Worm (Caenorhabditis elegans) whole organism, midembryonic: ENCODE results near the gene Y45F10C.6.

Source experiments
- T22C8.4 ChIP-seq: fragments of 200-800 bp; sonication (Bioruptor generic); IDR thresholded peaks from 2 replicates; pipeline ENCODE4 v1.3.6; 2022; ENCODE audit warnings: missing genetic modification characterization, missing compliant biosample characterization
- cog-1 ChIP-seq: sonication (generic microtip); optimal IDR thresholded peaks from 2 replicates; lab custom pipeline; 2016; ENCODE audit warnings: missing genetic modification characterization, missing compliant biosample characterization
- flt-1 ChIP-seq: fragments of 200-800 bp; sonication (Bioruptor generic); IDR thresholded peaks from 2 replicates; pipeline ENCODE4 v1.3.6; 2022; ENCODE audit warnings: missing genetic modification characterization, missing compliant biosample characterization
- klf-2 ChIP-seq: fragments of 200-800 bp; sonication (Bioruptor generic); conservative IDR thresholded peaks from 2 replicates; pipeline ENCODE4 v1.3.6; 2022; ENCODE audit warnings: missing genetic modification reagents, missing genetic modification characterization, missing compliant biosample characterization
- med-1 ChIP-seq: sonication (generic microtip); optimal IDR thresholded peaks from 2 replicates; lab custom pipeline; 2017; ENCODE audit warnings: missing genetic modification characterization, mild to moderate bottlenecking, missing compliant biosample characterization, antibody characterized with exemption, missing genetic modification reagents; ENCODE audit not compliant: insufficient read depth
- ref-1 ChIP-seq: fragments of 200-800 bp; sonication (Bioruptor generic); conservative IDR thresholded peaks from 2 replicates; pipeline ENCODE4 v1.3.6; 2022; ENCODE audit warnings: missing genetic modification reagents, missing genetic modification characterization, missing compliant biosample characterization
- tab-1 ChIP-seq: fragments of 200-800 bp; sonication (Bioruptor generic); IDR thresholded peaks from 2 replicates; pipeline ENCODE4 v1.3.6; 2022; ENCODE audit warnings: missing genetic modification characterization, missing compliant biosample characterization
- ztf-23 ChIP-seq: fragments of 200-800 bp; sonication (Bioruptor generic); IDR thresholded peaks from 2 replicates; pipeline ENCODE4 v1.3.6; 2022; ENCODE audit warnings: missing genetic modification reagents, missing genetic modification characterization, missing compliant biosample characterization
- ztf-29 ChIP-seq: fragments of 200-800 bp; sonication (Bioruptor generic); IDR thresholded peaks from 2 replicates; pipeline ENCODE4 v1.3.6; 2022; ENCODE audit warnings: missing genetic modification reagents, missing genetic modification characterization, missing compliant biosample characterization

Gene Y45F10C.6

DNA sequence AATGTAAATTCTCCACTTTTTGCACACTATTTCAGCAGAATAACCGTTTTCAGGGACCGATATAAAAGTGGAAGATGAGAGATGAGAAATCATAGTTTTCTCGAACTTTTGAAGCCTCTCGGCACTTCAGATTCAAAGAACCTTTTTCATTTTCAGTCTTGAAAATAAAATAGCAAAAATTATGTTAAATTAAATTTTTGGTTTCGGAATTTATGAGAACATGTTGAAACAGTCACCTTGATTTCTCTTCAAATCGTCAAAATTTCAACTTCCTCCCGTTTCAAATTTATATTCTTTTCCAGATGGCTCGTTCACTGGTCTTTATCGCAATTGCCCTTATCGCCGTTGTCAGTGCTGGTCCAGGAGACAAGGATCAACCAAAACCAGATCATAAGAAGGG lies 26.5 kb downstream of the Y45F10C.6 start, which contains the start of gene srlf-26:
srlf-26 (plus strand) TSS at position 301 of the 400 bp plus-strand sequence.
- TF ChIP-seq ztf-23 (GFP tag; lab: Robert Waterston, UW): no peak
- no peak for TF ChIP-seq tab-1 (GFP tag; lab: Robert Waterston, UW)
- no peak for TF ChIP-seq med-1 (GFP tag; lab: Kevin White, UChicago)
- TF ChIP-seq cog-1 (tag; lab: Kevin White, UChicago): no peak
- TF ChIP-seq ztf-29 (GFP tag; lab: Robert Waterston, UW): no peak
- TF ChIP-seq ref-1: no peak
- no peak for TF ChIP-seq flt-1 (GFP tag; lab: Robert Waterston, UW)
- no peak for TF ChIP-seq klf-2 (GFP tag; lab: Robert Waterston, UW)
- no peak for TF ChIP-seq T22C8.4

DNA sequence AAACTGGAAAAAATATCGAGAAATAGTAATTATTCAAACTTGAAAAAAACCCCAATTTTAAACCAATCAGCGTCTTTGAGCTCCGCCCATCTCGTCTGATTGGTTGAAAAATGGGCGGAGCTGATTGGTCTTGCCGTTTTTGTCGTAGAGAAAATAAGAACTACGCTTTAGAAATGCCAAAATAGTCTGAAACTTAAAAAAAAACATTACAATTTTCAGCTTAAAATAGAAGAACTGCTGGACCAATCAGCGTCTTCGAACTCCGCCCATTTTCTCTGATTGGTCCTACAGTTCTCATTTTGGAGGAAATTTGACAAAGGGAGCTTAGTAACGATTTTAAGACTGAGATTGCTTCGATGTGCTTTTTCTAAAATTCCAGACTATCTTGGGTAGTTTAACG lies 27.4 kb downstream of the Y45F10C.6 start:
- TF ChIP-seq ztf-23 (GFP tag; lab: Robert Waterston, UW) (no peak), ztf-29 (GFP tag; lab: Robert Waterston, UW) (no peak), T22C8.4 (no peak), ref-1 (no peak), med-1 (GFP tag; lab: Kevin White, UChicago) (no peak), klf-2 (GFP tag; lab: Robert Waterston, UW) (no peak), cog-1 (tag; lab: Kevin White, UChicago) (no peak), tab-1 (GFP tag; lab: Robert Waterston, UW) (no peak), flt-1 (GFP tag; lab: Robert Waterston, UW) (no peak)

DNA sequence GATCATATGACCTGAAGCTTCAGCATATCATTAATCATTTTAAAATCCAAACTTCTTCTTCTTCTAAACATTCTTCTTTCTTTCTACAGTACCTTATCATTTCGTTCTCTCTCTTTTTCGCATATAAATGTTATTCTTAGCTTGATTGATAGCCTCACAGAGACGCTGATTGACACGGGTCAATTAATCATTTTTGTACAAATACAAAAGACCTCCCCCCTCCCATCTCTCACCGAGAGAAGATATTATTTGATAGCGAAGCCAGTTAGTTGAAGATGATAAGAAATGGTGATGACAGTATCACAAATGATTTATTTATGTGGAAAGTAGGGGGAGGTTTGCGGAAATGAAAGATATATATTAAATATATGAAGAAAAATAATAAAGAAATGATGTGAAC lies 30.6 kb downstream of the Y45F10C.6 start:
- TF ChIP-seq cog-1 (tag; lab: Kevin White, UChicago) (no peak), flt-1 (GFP tag; lab: Robert Waterston, UW) (no peak), klf-2 (GFP tag; lab: Robert Waterston, UW) (no peak), tab-1 (GFP tag; lab: Robert Waterston, UW) (no peak), T22C8.4 (no peak), med-1 (GFP tag; lab: Kevin White, UChicago) (no peak), ref-1 (no peak), ztf-29 (GFP tag; lab: Robert Waterston, UW) (no peak), ztf-23 (GFP tag; lab: Robert Waterston, UW) (no peak)

DNA sequence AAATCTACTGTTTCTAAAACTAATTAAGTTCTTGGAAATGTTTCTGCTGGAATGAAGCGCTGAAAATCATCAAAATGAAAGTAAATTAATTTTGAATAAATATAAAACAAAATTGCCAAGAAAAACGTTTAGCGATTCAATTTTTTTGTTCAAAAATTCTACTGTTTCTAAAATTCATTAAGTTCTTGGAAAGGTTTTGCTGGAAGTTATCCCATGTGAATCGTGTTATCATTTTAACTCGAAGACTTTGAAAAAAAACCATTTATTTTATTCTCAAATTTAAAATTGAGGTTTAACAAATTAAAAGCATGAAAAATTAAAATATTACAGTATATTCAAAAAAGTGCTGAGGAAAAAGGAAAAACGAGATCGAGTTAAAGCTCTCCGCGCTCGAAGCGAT lies 32.7 kb downstream of the Y45F10C.6 start:
- TF ChIP-seq ref-1: no peak
- TF ChIP-seq tab-1 (GFP tag; lab: Robert Waterston, UW): no peak

DNA sequence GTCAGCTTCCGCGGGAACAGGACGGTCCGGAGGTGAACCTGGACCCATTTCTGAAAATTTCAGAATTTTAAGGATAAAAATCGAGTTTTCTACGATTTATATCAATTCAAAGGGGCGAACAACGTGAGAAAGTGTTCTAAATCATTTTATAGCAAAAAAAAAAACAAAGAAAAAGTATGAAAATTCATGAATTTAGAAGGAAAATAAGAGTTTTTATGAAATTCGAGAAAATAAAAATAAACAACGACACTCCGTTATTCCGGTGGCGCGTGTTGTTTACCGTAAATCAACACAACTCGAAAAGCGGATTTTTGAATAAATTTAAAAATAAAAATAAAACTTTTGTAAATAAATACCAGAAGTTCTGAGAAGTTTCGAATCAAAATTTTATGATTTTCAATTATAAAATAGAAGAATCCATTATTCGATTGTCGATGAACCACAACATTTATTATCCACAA lies 34.9 kb downstream of the Y45F10C.6 start, which contains the start of gene nyn-1:
nyn-1 (minus strand) TSS at position 51 of the 461 bp plus-strand sequence.
- TF ChIP-seq med-1 (GFP tag; lab: Kevin White, UChicago) (no peak), ref-1 (no peak), flt-1 (GFP tag; lab: Robert Waterston, UW) (no peak), ztf-23 (GFP tag; lab: Robert Waterston, UW) (no peak), tab-1 (GFP tag; lab: Robert Waterston, UW) (no peak), klf-2 (GFP tag; lab: Robert Waterston, UW) (no peak), ztf-29 (GFP tag; lab: Robert Waterston, UW) (no peak), cog-1 (tag; lab: Kevin White, UChicago) (no peak), T22C8.4 (no peak)

DNA sequence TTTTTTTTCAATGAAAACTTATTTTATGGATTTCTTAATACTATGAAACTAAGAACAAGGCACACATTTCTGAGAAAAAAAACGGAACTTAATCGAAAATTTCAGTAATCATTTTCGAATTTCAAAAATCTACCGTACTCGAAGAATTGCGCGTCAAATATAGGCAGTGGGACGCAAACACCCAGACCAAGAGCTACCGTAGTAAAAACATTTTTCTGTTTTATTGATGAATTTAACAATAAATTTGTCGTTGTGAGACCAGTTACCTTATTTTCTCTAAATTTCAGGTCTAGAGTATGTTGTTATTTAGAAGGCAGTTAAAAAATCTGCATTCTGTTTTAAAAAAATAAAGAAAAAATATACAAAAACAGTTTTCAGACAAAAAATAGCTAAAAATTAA lies 35.5 kb downstream of the Y45F10C.6 start:
- TF ChIP-seq ref-1: no peak
- no peak for TF ChIP-seq flt-1 (GFP tag; lab: Robert Waterston, UW)
- no peak for TF ChIP-seq klf-2 (GFP tag; lab: Robert Waterston, UW)
- no peak for TF ChIP-seq ztf-29 (GFP tag; lab: Robert Waterston, UW)
- TF ChIP-seq cog-1 (tag; lab: Kevin White, UChicago): no peak
- TF ChIP-seq med-1 (GFP tag; lab: Kevin White, UChicago): no peak
- TF ChIP-seq ztf-23 (GFP tag; lab: Robert Waterston, UW): no peak
- TF ChIP-seq tab-1 (GFP tag; lab: Robert Waterston, UW): no peak
- TF ChIP-seq T22C8.4: no peak

DNA sequence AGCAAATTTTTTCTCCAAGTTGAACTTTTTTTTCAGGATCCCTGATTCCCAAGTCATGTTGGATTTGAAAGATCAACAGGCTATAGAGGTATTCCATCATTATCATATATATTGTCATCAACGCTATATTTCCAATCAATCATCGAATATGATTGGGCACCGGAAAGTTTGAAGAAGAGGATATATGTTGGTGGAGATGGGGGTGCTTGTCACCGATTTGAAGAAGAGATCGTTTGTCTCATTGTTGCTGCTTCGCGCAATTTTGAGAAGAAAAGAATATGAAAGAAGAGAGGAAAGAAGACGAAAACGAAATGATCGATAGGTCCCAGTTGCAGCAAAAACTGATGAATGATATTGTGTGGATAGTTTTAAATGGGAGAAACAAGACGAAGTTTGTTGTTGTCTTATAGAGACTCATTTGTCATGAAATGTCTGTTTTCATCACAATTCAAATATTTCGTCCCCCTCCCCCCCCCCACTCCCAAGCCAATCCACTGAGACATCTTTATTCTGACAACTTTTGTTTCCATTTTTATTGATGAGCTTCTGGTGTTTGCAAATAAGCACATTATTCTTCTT lies 37.3 kb downstream of the Y45F10C.6 start, which contains the start of gene T23G4.2:
T23G4.2 (minus strand) TSS at position 255 of the 579 bp plus-strand sequence.
- TF ChIP-seq cog-1 (tag; lab: Kevin White, UChicago): no peak
- no peak for TF ChIP-seq tab-1 (GFP tag; lab: Robert Waterston, UW)
- TF ChIP-seq T22C8.4: no peak
- no peak for TF ChIP-seq ref-1
- TF ChIP-seq ztf-29 (GFP tag; lab: Robert Waterston, UW): no peak
- TF ChIP-seq klf-2 (GFP tag; lab: Robert Waterston, UW): no peak
- TF ChIP-seq ztf-23 (GFP tag; lab: Robert Waterston, UW): no peak

DNA sequence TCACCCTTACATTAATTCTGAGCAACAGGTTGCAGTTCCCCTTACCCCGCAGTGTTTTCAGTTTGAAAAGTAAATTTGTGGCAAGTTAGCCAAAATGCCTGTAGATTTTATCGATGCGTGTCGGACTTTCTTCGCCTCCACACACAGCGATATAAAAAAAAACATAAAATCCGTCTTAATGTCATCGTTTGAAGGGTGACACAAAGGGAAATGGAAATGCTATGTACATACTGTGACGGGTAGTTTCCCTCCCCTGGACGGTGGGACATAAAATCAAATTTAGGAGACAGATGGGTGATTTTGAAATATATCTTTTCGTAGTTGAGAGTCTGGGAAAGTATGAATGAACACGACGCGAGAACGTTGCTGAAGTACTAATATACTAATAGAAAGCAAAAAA lies 40.4 kb downstream of the Y45F10C.6 start:
- TF ChIP-seq ztf-23 (GFP tag; lab: Robert Waterston, UW) (no peak), cog-1 (tag; lab: Kevin White, UChicago) (no peak), tab-1 (GFP tag; lab: Robert Waterston, UW) (no peak), klf-2 (GFP tag; lab: Robert Waterston, UW) (no peak), med-1 (GFP tag; lab: Kevin White, UChicago) (no peak), ztf-29 (GFP tag; lab: Robert Waterston, UW) (no peak), T22C8.4 (no peak), ref-1 (no peak), flt-1 (GFP tag; lab: Robert Waterston, UW) (no peak)

DNA sequence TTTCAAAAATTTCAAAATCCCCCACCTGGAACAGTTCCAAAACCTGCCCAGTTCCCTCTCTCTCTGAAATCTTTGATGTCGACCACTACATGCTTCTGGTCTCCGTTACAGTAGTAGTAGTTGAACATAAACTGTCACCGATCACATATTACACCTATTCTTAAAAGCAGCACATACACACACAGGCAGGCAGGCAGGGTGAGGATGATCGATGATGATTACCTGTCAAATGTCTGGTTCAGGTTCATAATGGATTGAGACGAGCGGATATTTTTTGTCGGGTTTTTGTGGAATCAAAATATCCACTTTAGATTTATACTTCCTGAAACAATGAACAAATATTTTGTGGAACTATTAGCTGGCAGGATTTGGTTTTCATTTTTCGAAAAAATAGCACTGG lies 41.9 kb downstream of the Y45F10C.6 start:
- TF ChIP-seq flt-1 (GFP tag; lab: Robert Waterston, UW) (no peak), tab-1 (GFP tag; lab: Robert Waterston, UW) (no peak), ref-1 (no peak), klf-2 (GFP tag; lab: Robert Waterston, UW) (no peak), med-1 (GFP tag; lab: Kevin White, UChicago) (no peak), cog-1 (tag; lab: Kevin White, UChicago) (no peak), ztf-23 (GFP tag; lab: Robert Waterston, UW) (no peak), ztf-29 (GFP tag; lab: Robert Waterston, UW) (no peak), T22C8.4 (no peak)
